Fruit fly (Drosophila melanogaster) whole organism, embryonic: ENCODE data around the gene CG14840.

Experiments
- Abd-B ChIP-seq: fragments of 200-800 bp; sonication (Bioruptor generic); optimal IDR thresholded peaks from 2 replicates; lab custom pipeline; 2018; ENCODE audit warnings: missing biosample characterization, mild to moderate bottlenecking, missing genetic modification characterization, moderate library complexity
- Asciz ChIP-seq: fragments of 200-800 bp; sonication (Bioruptor generic); optimal IDR thresholded peaks from 2 replicates; lab custom pipeline; 2017; ENCODE audit warnings: missing biosample characterization, mild to moderate bottlenecking, missing genetic modification characterization, missing genetic modification reagents
- Blimp-1 ChIP-seq: fragments of 200-800 bp; sonication (Bioruptor generic); optimal IDR thresholded peaks from 3 replicates; lab custom pipeline; 2018; ENCODE audit warnings: missing biosample characterization, missing genetic modification characterization, mild to moderate bottlenecking, moderate library complexity, missing genetic modification reagents
- CG10366 ChIP-seq: fragments of 200-800 bp; sonication (Bioruptor generic); IDR thresholded peaks from 2 replicates; pipeline ENCODE4 v1.3.6; 2022; ENCODE audit warnings: missing biosample characterization, missing genetic modification characterization
- CG10543 ChIP-seq: fragments of 200-800 bp; sonication (Bioruptor generic); optimal IDR thresholded peaks from 3 replicates; lab custom pipeline; 2017; ENCODE audit warnings: missing biosample characterization, mild to moderate bottlenecking, missing genetic modification characterization, moderate library complexity
- CG10565 ChIP-seq: fragments of 200-800 bp; sonication (Bioruptor generic); optimal IDR thresholded peaks from 3 replicates; lab custom pipeline; 2016; ENCODE audit warnings: missing biosample characterization, mild to moderate bottlenecking, missing genetic modification characterization
- CG11560 ChIP-seq: fragments of 200-800 bp; sonication (Bioruptor generic); IDR thresholded peaks from 3 replicates; pipeline ENCODE4 v1.3.6; 2022; ENCODE audit warnings: missing biosample characterization, missing genetic modification characterization
- CG11723 ChIP-seq: fragments of 200-800 bp; sonication (Bioruptor generic); optimal IDR thresholded peaks from 2 replicates; lab custom pipeline; 2017; ENCODE audit warnings: missing biosample characterization, mild to moderate bottlenecking, missing genetic modification characterization
- CG1233 ChIP-seq: fragments of 200-800 bp; sonication (Bioruptor generic); optimal IDR thresholded peaks from 4 replicates; lab custom pipeline; 2018; ENCODE audit warnings: missing biosample characterization, mild to moderate bottlenecking, missing genetic modification characterization
- CG12391 ChIP-seq: fragments of 200-800 bp; sonication (Bioruptor generic); optimal IDR thresholded peaks from 3 replicates; lab custom pipeline; 2018; ENCODE audit warnings: missing biosample characterization, mild to moderate bottlenecking, missing genetic modification characterization, moderate library complexity
- CG12769 ChIP-seq: fragments of 200-800 bp; sonication (Bioruptor generic); optimal IDR thresholded peaks from 2 replicates; lab custom pipeline; 2019; ENCODE audit warnings: missing biosample characterization, mild to moderate bottlenecking, missing genetic modification characterization, moderate library complexity
- CG13624 ChIP-seq: fragments of 200-800 bp; sonication (Bioruptor generic); optimal IDR thresholded peaks from 2 replicates; lab custom pipeline; 2016; ENCODE audit warnings: missing biosample characterization, missing genetic modification characterization
- CG1603 ChIP-seq: fragments of 200-800 bp; sonication (Bioruptor generic); optimal IDR thresholded peaks from 2 replicates; lab custom pipeline; 2019; ENCODE audit warnings: missing biosample characterization, mild to moderate bottlenecking, missing genetic modification characterization, moderate library complexity
- CG16815 ChIP-seq: fragments of 200-800 bp; sonication (Bioruptor generic); optimal IDR thresholded peaks from 3 replicates; lab custom pipeline; 2017; ENCODE audit warnings: missing biosample characterization, mild to moderate bottlenecking, missing genetic modification characterization
- CG16863 ChIP-seq: fragments of 200-800 bp; sonication (Bioruptor generic); optimal IDR thresholded peaks from 3 replicates; lab custom pipeline; 2016; ENCODE audit warnings: missing biosample characterization, missing genetic modification characterization
- CG17186 ChIP-seq: fragments of 200-800 bp; sonication (Bioruptor generic); optimal IDR thresholded peaks from 3 replicates; lab custom pipeline; 2017; ENCODE audit warnings: missing biosample characterization, missing genetic modification reagents, missing genetic modification characterization
- CG18764 ChIP-seq: fragments of 200-800 bp; sonication (Bioruptor generic); optimal IDR thresholded peaks from 3 replicates; lab custom pipeline; 2016; ENCODE audit warnings: missing biosample characterization, missing genetic modification characterization
- CG31365 ChIP-seq: fragments of 200-800 bp; sonication (Bioruptor generic); optimal IDR thresholded peaks from 2 replicates; lab custom pipeline; 2018; ENCODE audit warnings: missing biosample characterization, mild to moderate bottlenecking, missing genetic modification characterization
- CG31441 ChIP-seq: fragments of 200-800 bp; sonication (Bioruptor generic); IDR thresholded peaks from 2 replicates; pipeline ENCODE4 v1.3.6; 2022; ENCODE audit warnings: missing biosample characterization, missing genetic modification characterization
- CG3163 ChIP-seq: fragments of 200-800 bp; sonication (Bioruptor generic); optimal IDR thresholded peaks from 3 replicates; lab custom pipeline; 2016; ENCODE audit warnings: missing biosample characterization, missing genetic modification characterization
- CG3281 ChIP-seq: fragments of 200-800 bp; sonication (Bioruptor generic); optimal IDR thresholded peaks from 3 replicates; lab custom pipeline; 2017; ENCODE audit warnings: missing biosample characterization, mild to moderate bottlenecking, missing genetic modification characterization
- CG34224 ChIP-seq: fragments of 200-800 bp; sonication (Bioruptor generic); IDR thresholded peaks from 3 replicates; pipeline ENCODE4 v1.3.6; 2022; ENCODE audit warnings: missing biosample characterization, missing genetic modification characterization; ENCODE audit not compliant: partially characterized antibody
- CG3838 ChIP-seq: fragments of 200-800 bp; sonication (Bioruptor generic); optimal IDR thresholded peaks from 3 replicates; lab custom pipeline; 2016; ENCODE audit warnings: missing biosample characterization, missing genetic modification characterization
- CG7839 ChIP-seq: fragments of 200-800 bp; sonication (Bioruptor generic); optimal IDR thresholded peaks from 3 replicates; lab custom pipeline; 2018; ENCODE audit warnings: missing biosample characterization, mild to moderate bottlenecking, missing genetic modification characterization, moderate library complexity
- Dad ChIP-seq: fragments of 200-800 bp; sonication (Bioruptor generic); optimal IDR thresholded peaks from 3 replicates; lab custom pipeline; 2016; ENCODE audit warnings: missing biosample characterization, missing genetic modification characterization
- H2.0 ChIP-seq: fragments of 200-800 bp; sonication (Bioruptor generic); IDR thresholded peaks from 2 replicates; pipeline ENCODE4 v1.3.6; 2022; ENCODE audit warnings: missing biosample characterization, missing genetic modification characterization
- Neu2 ChIP-seq: fragments of 200-800 bp; sonication (Bioruptor generic); optimal IDR thresholded peaks from 3 replicates; lab custom pipeline; 2016; ENCODE audit warnings: missing biosample characterization, missing genetic modification characterization, borderline replicate concordance
- NfI ChIP-seq: fragments of 200-800 bp; sonication (Bioruptor generic); optimal IDR thresholded peaks from 3 replicates; lab custom pipeline; 2018; ENCODE audit warnings: missing biosample characterization, mild to moderate bottlenecking, missing genetic modification characterization, moderate library complexity
- Taf1 ChIP-seq: fragments of 200-800 bp; sonication (Bioruptor generic); IDR thresholded peaks from 2 replicates; pipeline ENCODE4 v1.3.6; 2022; ENCODE audit warnings: missing biosample characterization, missing genetic modification characterization
- Trl ChIP-seq, 3 experiments: fragments of >200 bp in 2 of 3; fragments of 200-800 bp in 1 of 3; sonication (Bioruptor generic) in 1 of 3; optimal IDR thresholded peaks; 2 replicates in 1 of 3; 3 replicates in 2 of 3; lab custom pipeline; 2016 to 2017; ENCODE audit warnings: missing biosample characterization in 1 of 3, missing genetic modification characterization in 1 of 3
- YL-1 ChIP-seq: fragments of 200-800 bp; sonication (Bioruptor generic); optimal IDR thresholded peaks from 3 replicates; lab custom pipeline; 2017; ENCODE audit warnings: missing biosample characterization, mild to moderate bottlenecking, missing genetic modification characterization
- ac ChIP-seq: fragments of 200-800 bp; sonication (Bioruptor generic); optimal IDR thresholded peaks from 3 replicates; lab custom pipeline; 2017; ENCODE audit warnings: missing biosample characterization, mild to moderate bottlenecking, missing genetic modification characterization
- bigmax ChIP-seq: fragments of 200-800 bp; sonication (Bioruptor generic); optimal IDR thresholded peaks from 2 replicates; lab custom pipeline; 2018; ENCODE audit warnings: missing biosample characterization, mild to moderate bottlenecking, missing genetic modification characterization
- crp ChIP-seq, 2 experiments: fragments of 200-800 bp; sonication (Bioruptor generic); optimal IDR thresholded peaks; 2 replicates in 1 of 2; 3 replicates in 1 of 2; lab custom pipeline; 2017; ENCODE audit warnings: missing biosample characterization in 2 of 2, missing genetic modification characterization in 2 of 2, mild to moderate bottlenecking in 1 of 2, moderate library complexity in 1 of 2
- cwo ChIP-seq: fragments of 200-800 bp; sonication (Bioruptor generic); optimal IDR thresholded peaks from 3 replicates; lab custom pipeline; 2017; ENCODE audit warnings: missing biosample characterization, missing genetic modification characterization, mild to moderate bottlenecking, moderate library complexity, missing genetic modification reagents
- danr ChIP-seq: fragments of 200-800 bp; sonication (Bioruptor generic); IDR thresholded peaks from 2 replicates; pipeline ENCODE4 v1.3.6; 2022; ENCODE audit warnings: missing biosample characterization, missing genetic modification characterization
- disco-r ChIP-seq: fragments of 200-800 bp; sonication (Bioruptor generic); optimal IDR thresholded peaks from 2 replicates; lab custom pipeline; 2016; ENCODE audit warnings: missing biosample characterization, missing genetic modification characterization
- gro ChIP-seq: fragments of 200-800 bp; sonication (Bioruptor generic); optimal IDR thresholded peaks from 2 replicates; lab custom pipeline; 2016; ENCODE audit warnings: missing biosample characterization, missing genetic modification characterization
- jing ChIP-seq: fragments of 200-800 bp; sonication (Bioruptor generic); optimal IDR thresholded peaks from 2 replicates; lab custom pipeline; 2018; ENCODE audit warnings: missing biosample characterization, mild to moderate bottlenecking, missing genetic modification characterization
- jumu ChIP-seq: fragments of 200-800 bp; sonication (Bioruptor generic); optimal IDR thresholded peaks from 3 replicates; lab custom pipeline; 2016; ENCODE audit warnings: missing biosample characterization, missing genetic modification characterization
- kni ChIP-seq: fragments of 200-800 bp; sonication (Bioruptor generic); optimal IDR thresholded peaks from 3 replicates; lab custom pipeline; 2017; ENCODE audit warnings: mild to moderate bottlenecking, missing biosample characterization, missing genetic modification reagents, missing genetic modification characterization
- mam ChIP-seq: fragments of 200-800 bp; sonication (Bioruptor generic); optimal IDR thresholded peaks from 3 replicates; lab custom pipeline; 2016; ENCODE audit warnings: missing biosample characterization, missing genetic modification characterization
- onecut ChIP-seq: fragments of 200-800 bp; sonication (Bioruptor generic); IDR thresholded peaks from 2 replicates; pipeline ENCODE4 v1.3.6; 2022; ENCODE audit warnings: missing biosample characterization, missing genetic modification characterization
- sens ChIP-seq: fragments of 200-800 bp; sonication (Bioruptor generic); peaks from one replicate; lab custom pipeline; 2016; ENCODE audit warnings: missing biosample characterization, missing genetic modification characterization
- slou ChIP-seq: fragments of 200-800 bp; sonication (Bioruptor generic); optimal IDR thresholded peaks from 3 replicates; lab custom pipeline; 2016; ENCODE audit warnings: missing biosample characterization, missing genetic modification characterization
- tll ChIP-seq, 2 experiments: fragments of 200-800 bp in 1 of 2; fragments of >200 bp in 1 of 2; sonication (Bioruptor generic) in 1 of 2; optimal IDR thresholded peaks; 2 replicates each; lab custom pipeline; 2017 to 2019; ENCODE audit warnings: missing biosample characterization in 2 of 2, missing genetic modification characterization in 2 of 2, mild to moderate bottlenecking in 1 of 2, moderate library complexity in 1 of 2
- unc-4 ChIP-seq: fragments of 200-800 bp; sonication (Bioruptor generic); IDR thresholded peaks from 2 replicates; pipeline ENCODE4 v1.3.6; 2022; ENCODE audit warnings: missing biosample characterization, missing genetic modification characterization; ENCODE audit not compliant: partially characterized antibody
- zen ChIP-seq: fragments of 200-800 bp; sonication (Bioruptor generic); optimal IDR thresholded peaks from 3 replicates; lab custom pipeline; 2018; ENCODE audit warnings: missing biosample characterization, mild to moderate bottlenecking, missing genetic modification characterization, moderate library complexity

The CG14840 gene

dm6 chr3R:14289958-14290835 is 29.2 kb upstream of the CG14840 start (continued):
- TF ChIP-seq Blimp-1 (GFP tag; lab: Kevin White, UChicago) (no peak), CG7839 (tag; lab: Kevin White, UChicago) (peak; percentile 41), CG10366 (GFP tag; lab: Robert Waterston, UW) (no peak), CG17186 (no peak), Dad (no peak), tll (GFP tag; optimal IDR thresholded peaks at IDR 0.05; lab: Kevin White, UChicago) (no peak), CG13624 (GFP tag; lab: Kevin White, UChicago) (no peak), CG12391 (tag; lab: Kevin White, UChicago) (peak; percentile 23), CG18764 (no peak), kni (GFP tag; lab: Kevin White, UChicago) (no peak), CG31441 (no peak), Trl (optimal IDR thresholded peaks at IDR 0.05; lab: Kevin White, UChicago) (no peak), Trl (GFP tag; optimal IDR thresholded peaks at IDR 0.05; lab: Kevin White, UChicago) (no peak), CG10565 (GFP tag; lab: Kevin White, UChicago) (no peak), CG16863 (no peak), onecut (GFP tag; lab: Robert Waterston, UW) (no peak), Taf1 (GFP tag; lab: Robert Waterston, UW) (no peak), CG31365 (tag; lab: Kevin White, UChicago) (no peak), danr (GFP tag; lab: Robert Waterston, UW) (no peak), CG3163 (GFP tag; lab: Kevin White, UChicago) (no peak), zen (tag; lab: Kevin White, UChicago) (no peak), Neu2 (no peak), slou (GFP tag; lab: Kevin White, UChicago) (no peak), CG1233 (GFP tag; lab: Kevin White, UChicago) (peak; percentile 20), cwo (peak; percentile 28), CG16815 (GFP tag; lab: Kevin White, UChicago) (no peak), mam (GFP tag; lab: Kevin White, UChicago) (no peak), YL-1 (GFP tag; lab: Kevin White, UChicago) (no peak), Abd-B (no peak), jing (GFP tag; lab: Kevin White, UChicago) (no peak), jumu (no peak), CG11723 (no peak), CG10543 (GFP tag; lab: Kevin White, UChicago) (no peak), ac (GFP tag; lab: Kevin White, UChicago) (no peak), CG3838 (GFP tag; lab: Kevin White, UChicago) (no peak), CG3281 (peak; percentile 50), CG11560 (no peak), CG34224 (GFP tag; lab: Robert Waterston, UW) (no peak), bigmax (no peak), Asciz (GFP tag; lab: Kevin White, UChicago) (no peak), unc-4 (no peak), crp (GFP tag; optimal IDR thresholded peaks at IDR 0.05; lab: Kevin White, UChicago) (no peak), gro (GFP tag; lab: Kevin White, UChicago) (no peak), CG12769 (tag; lab: Kevin White, UChicago) (no peak), sens (GFP tag; lab: Kevin White, UChicago) (peak; percentile 70), CG1603 (tag; lab: Kevin White, UChicago) (no peak), H2.0 (GFP tag; lab: Robert Waterston, UW) (no peak), NfI (GFP tag; lab: Kevin White, UChicago) (no peak), disco-r (GFP tag; lab: Kevin White, UChicago) (no peak)
